Worm (Caenorhabditis elegans) whole organism, L3 larva: ENCODE measurements around the gene ZC204.12.

Experiments used
- aly-2 ChIP-seq: fragments of 150-350 bp; optimal IDR thresholded peaks from 2 replicates; lab custom pipeline; 2014; ENCODE audit warnings: missing biosample characterization, missing genetic modification characterization
- daf-12 ChIP-seq: fragments of 150-350 bp; optimal IDR thresholded peaks from 2 replicates; lab custom pipeline; 2014; ENCODE audit warnings: missing biosample characterization, missing genetic modification reagents, missing genetic modification characterization
- nhr-11 ChIP-seq: fragments of 150-350 bp; optimal IDR thresholded peaks from 2 replicates; lab custom pipeline; 2014; ENCODE audit warnings: missing biosample characterization, missing genetic modification characterization
- nhr-12 ChIP-seq: fragments of 150-350 bp; optimal IDR thresholded peaks from 2 replicates; lab custom pipeline; 2014; ENCODE audit warnings: missing biosample characterization, missing genetic modification characterization
- nhr-237 ChIP-seq: fragments of 150-350 bp; optimal IDR thresholded peaks from 2 replicates; lab custom pipeline; 2014; ENCODE audit warnings: missing biosample characterization, missing genetic modification characterization
- nhr-43 ChIP-seq: sonication (generic microtip); optimal IDR thresholded peaks from 2 replicates; lab custom pipeline; 2016; ENCODE audit warnings: mild to moderate bottlenecking, missing genetic modification characterization, missing compliant biosample characterization; ENCODE audit not compliant: poor library complexity, severe bottlenecking
- sea-2 ChIP-seq: fragments of 150-350 bp; sonication (generic microtip); optimal IDR thresholded peaks from 4 replicates; lab custom pipeline; 2014; ENCODE audit warnings: missing biosample characterization, missing genetic modification reagents, missing genetic modification characterization
- unc-62 ChIP-seq: fragments of 150-350 bp; sonication (generic microtip); optimal IDR thresholded peaks from 4 replicates; lab custom pipeline; 2014; ENCODE audit warnings: missing biosample characterization, missing genetic modification reagents, missing genetic modification characterization

- TF ChIP-seq nhr-43 (tag; lab: Kevin White, UChicago) (no peak), nhr-11 (tag; lab: Kevin White, UChicago) (no peak), sea-2 (GFP tag; lab: Kevin White, UChicago) (no peak), unc-62 (GFP tag; lab: Kevin White, UChicago) (no peak), nhr-12 (tag; lab: Kevin White, UChicago) (no peak), nhr-237 (tag; lab: Kevin White, UChicago) (no peak), aly-2 (tag; lab: Kevin White, UChicago) (no peak), daf-12 (tag; lab: Kevin White, UChicago) (no peak)
Measured at ce11 chrII:1706385-1706784, 49.3 kb upstream of the ZC204.12 start, which contains the start of gene sdz-18.
